Fruit fly (Drosophila melanogaster) whole organism, embryonic: ENCODE measurements around the gene Wdr33.

Experiments used
- Adf1 ChIP-seq: fragments of 200-800 bp; sonication (Bioruptor generic); IDR thresholded peaks from 2 replicates; pipeline ENCODE4 v1.3.6; 2022; ENCODE audit warnings: missing biosample characterization, missing genetic modification characterization
- CG10147 ChIP-seq: fragments of 200-800 bp; sonication (Bioruptor generic); optimal IDR thresholded peaks from 2 replicates; lab custom pipeline; 2019; ENCODE audit warnings: missing biosample characterization, mild to moderate bottlenecking, missing genetic modification characterization, moderate library complexity
- CG1024 ChIP-seq: fragments of 200-800 bp; sonication (Bioruptor generic); IDR thresholded peaks from 2 replicates; pipeline ENCODE4 v1.3.6; 2022; ENCODE audit warnings: missing biosample characterization, missing genetic modification characterization
- CG11695 ChIP-seq: fragments of 200-800 bp; sonication (Bioruptor generic); IDR thresholded peaks from 3 replicates; pipeline ENCODE4 v1.3.6; 2022; ENCODE audit warnings: missing biosample characterization, missing genetic modification characterization
- CG15269 ChIP-seq: fragments of 200-800 bp; sonication (Bioruptor generic); optimal IDR thresholded peaks from 2 replicates; lab custom pipeline; 2018; ENCODE audit warnings: missing biosample characterization, mild to moderate bottlenecking, missing genetic modification characterization, moderate library complexity
- CG1529 ChIP-seq: fragments of 200-800 bp; sonication (Bioruptor generic); optimal IDR thresholded peaks from 3 replicates; lab custom pipeline; 2018; ENCODE audit warnings: missing biosample characterization, missing genetic modification characterization
- CG15601 ChIP-seq: fragments of 200-800 bp; sonication (Bioruptor generic); optimal IDR thresholded peaks from 3 replicates; lab custom pipeline; 2019; ENCODE audit warnings: missing biosample characterization, mild to moderate bottlenecking, missing genetic modification characterization, moderate library complexity
- CG1647 ChIP-seq: fragments of 200-800 bp; sonication (Bioruptor generic); optimal IDR thresholded peaks from 3 replicates; lab custom pipeline; 2016; ENCODE audit warnings: missing biosample characterization, missing genetic modification characterization
- CG2129 ChIP-seq: fragments of 200-800 bp; sonication (Bioruptor generic); IDR thresholded peaks from 2 replicates; pipeline ENCODE4 v1.3.6; 2022; ENCODE audit warnings: missing biosample characterization, missing genetic modification characterization; ENCODE audit not compliant: partially characterized antibody
- CG2875 ChIP-seq: fragments of 200-800 bp; sonication (Bioruptor generic); optimal IDR thresholded peaks from 2 replicates; lab custom pipeline; 2017; ENCODE audit warnings: missing biosample characterization, mild to moderate bottlenecking, missing genetic modification characterization, missing genetic modification reagents
- CG30431 ChIP-seq: fragments of 200-800 bp; sonication (Bioruptor generic); optimal IDR thresholded peaks from 2 replicates; lab custom pipeline; 2017; ENCODE audit warnings: missing biosample characterization, missing genetic modification characterization
- CG32532 ChIP-seq: fragments of 200-800 bp; sonication (Bioruptor generic); IDR thresholded peaks from 2 replicates; pipeline ENCODE4 v1.3.6; 2022; ENCODE audit warnings: missing biosample characterization, missing genetic modification characterization
- CG3407 ChIP-seq: fragments of 200-800 bp; sonication (Bioruptor generic); optimal IDR thresholded peaks from 2 replicates; lab custom pipeline; 2018; ENCODE audit warnings: missing biosample characterization, mild to moderate bottlenecking, missing genetic modification characterization
- CG4282 ChIP-seq: fragments of 200-800 bp; sonication (Bioruptor generic); optimal IDR thresholded peaks from 2 replicates; lab custom pipeline; 2016; ENCODE audit warnings: missing biosample characterization, missing genetic modification characterization
- CG6254 ChIP-seq: fragments of 200-800 bp; sonication (Bioruptor generic); optimal IDR thresholded peaks from 3 replicates; lab custom pipeline; 2017; ENCODE audit warnings: mild to moderate bottlenecking, missing biosample characterization, missing genetic modification reagents, missing genetic modification characterization
- CG6689 ChIP-seq: fragments of 200-800 bp; sonication (Bioruptor generic); IDR thresholded peaks from 2 replicates; pipeline ENCODE4 v1.3.6; 2022; ENCODE audit warnings: missing biosample characterization, missing genetic modification characterization
- CG7556 ChIP-seq: fragments of 200-800 bp; sonication (Bioruptor generic); optimal IDR thresholded peaks from 2 replicates; lab custom pipeline; 2017; ENCODE audit warnings: missing biosample characterization, mild to moderate bottlenecking, missing genetic modification characterization
- CoRest ChIP-seq: fragments of 200-800 bp; sonication (Bioruptor generic); optimal IDR thresholded peaks from 3 replicates; lab custom pipeline; 2018; ENCODE audit warnings: missing biosample characterization, mild to moderate bottlenecking, missing genetic modification characterization, moderate library complexity
- D19B ChIP-seq: fragments of 200-800 bp; sonication (Bioruptor generic); optimal IDR thresholded peaks from 2 replicates; lab custom pipeline; 2017; ENCODE audit warnings: missing biosample characterization, mild to moderate bottlenecking, missing genetic modification characterization
- Dek ChIP-seq: fragments of 200-800 bp; sonication (Bioruptor generic); optimal IDR thresholded peaks from 3 replicates; lab custom pipeline; 2019; ENCODE audit warnings: missing biosample characterization, mild to moderate bottlenecking, missing genetic modification characterization, moderate library complexity
- Dip2 ChIP-seq: fragments of 200-800 bp; sonication (Bioruptor generic); IDR thresholded peaks from 2 replicates; pipeline ENCODE4 v1.3.6; 2022; ENCODE audit warnings: missing biosample characterization, missing genetic modification characterization
- E2f2 ChIP-seq: fragments of 200-800 bp; sonication (Bioruptor generic); IDR thresholded peaks from 2 replicates; pipeline ENCODE4 v1.3.6; 2022; ENCODE audit warnings: missing biosample characterization, missing genetic modification characterization
- Fer3 ChIP-seq: fragments of 200-800 bp; sonication (Bioruptor generic); optimal IDR thresholded peaks from 2 replicates; lab custom pipeline; 2018; ENCODE audit warnings: missing biosample characterization, mild to moderate bottlenecking, missing genetic modification characterization, moderate library complexity
- Hey ChIP-seq: fragments of 200-800 bp; sonication (Bioruptor generic); optimal IDR thresholded peaks from 3 replicates; lab custom pipeline; 2018; ENCODE audit warnings: missing biosample characterization, mild to moderate bottlenecking, missing genetic modification characterization
- Hr51 ChIP-seq, 2 experiments: fragments of 200-800 bp; sonication (Bioruptor generic); optimal IDR thresholded peaks; 2 replicates in 1 of 2; 3 replicates in 1 of 2; lab custom pipeline; 2016 to 2018; ENCODE audit warnings: missing biosample characterization in 2 of 2, missing genetic modification characterization in 2 of 2, mild to moderate bottlenecking in 1 of 2, moderate library complexity in 1 of 2
- Mrtf ChIP-seq: fragments of 200-800 bp; sonication (Bioruptor generic); IDR thresholded peaks from 3 replicates; pipeline ENCODE4 v1.3.6; 2022; ENCODE audit warnings: missing biosample characterization, missing genetic modification characterization
- Side ChIP-seq: fragments of 200-800 bp; sonication (Bioruptor generic); optimal IDR thresholded peaks from 2 replicates; lab custom pipeline; 2016; ENCODE audit warnings: missing biosample characterization, missing genetic modification characterization
- Taf1 ChIP-seq: fragments of 200-800 bp; sonication (Bioruptor generic); IDR thresholded peaks from 2 replicates; pipeline ENCODE4 v1.3.6; 2022; ENCODE audit warnings: missing biosample characterization, missing genetic modification characterization
- Tbp ChIP-seq: fragments of >200 bp; optimal IDR thresholded peaks from 2 replicates; lab custom pipeline; 2018; ENCODE audit warnings: missing biosample characterization, missing genetic modification characterization
- ab ChIP-seq: fragments of 200-800 bp; sonication (Bioruptor generic); optimal IDR thresholded peaks from 2 replicates; lab custom pipeline; 2016; ENCODE audit warnings: missing biosample characterization, missing genetic modification characterization
- bbx ChIP-seq: fragments of 200-800 bp; sonication (Bioruptor generic); IDR thresholded peaks from 2 replicates; pipeline ENCODE4 v1.3.6; 2022; ENCODE audit warnings: missing biosample characterization, missing genetic modification characterization; ENCODE audit not compliant: partially characterized antibody
- br ChIP-seq: fragments of >200 bp; optimal IDR thresholded peaks from 2 replicates; lab custom pipeline; 2017
- chm ChIP-seq: fragments of 200-800 bp; sonication (Bioruptor generic); IDR thresholded peaks from 2 replicates; pipeline ENCODE4 v1.3.6; 2022; ENCODE audit warnings: missing biosample characterization, missing genetic modification characterization
- ci ChIP-seq: fragments of 200-800 bp; sonication (Bioruptor generic); IDR thresholded peaks from 3 replicates; pipeline ENCODE4 v1.3.6; 2022; ENCODE audit warnings: missing biosample characterization, missing genetic modification characterization
- croc ChIP-seq: fragments of 200-800 bp; sonication (Bioruptor generic); conservative IDR thresholded peaks from 3 replicates; pipeline ENCODE4 v1.3.6; 2022; ENCODE audit warnings: missing biosample characterization, missing genetic modification characterization
- crol ChIP-seq: fragments of 200-800 bp; sonication (Bioruptor generic); IDR thresholded peaks from 2 replicates; pipeline ENCODE4 v1.3.6; 2022; ENCODE audit warnings: missing biosample characterization, missing genetic modification characterization
- dmrt11E ChIP-seq: fragments of 200-800 bp; sonication (Bioruptor generic); optimal IDR thresholded peaks from 3 replicates; lab custom pipeline; 2018; ENCODE audit warnings: missing biosample characterization, mild to moderate bottlenecking, missing genetic modification characterization, moderate library complexity
- gsb ChIP-seq: fragments of 200-800 bp; sonication (Bioruptor generic); IDR thresholded peaks from 2 replicates; pipeline ENCODE4 v1.3.6; 2022; ENCODE audit warnings: missing biosample characterization, missing genetic modification characterization
- ind ChIP-seq: fragments of 200-800 bp; sonication (Bioruptor generic); optimal IDR thresholded peaks from 3 replicates; lab custom pipeline; 2016; ENCODE audit warnings: missing biosample characterization, missing genetic modification characterization
- maf-S ChIP-seq: fragments of 200-800 bp; sonication (Bioruptor generic); optimal IDR thresholded peaks from 2 replicates; lab custom pipeline; 2016; ENCODE audit warnings: missing biosample characterization, missing genetic modification characterization
- org-1 ChIP-seq: fragments of 200-800 bp; sonication (Bioruptor generic); optimal IDR thresholded peaks from 2 replicates; lab custom pipeline; 2017; ENCODE audit warnings: missing biosample characterization, missing genetic modification characterization
- peb ChIP-seq: fragments of 200-800 bp; sonication (Bioruptor generic); IDR thresholded peaks from 2 replicates; pipeline ENCODE4 v1.3.6; 2022; ENCODE audit warnings: missing biosample characterization, missing genetic modification characterization
- pita ChIP-seq: fragments of 200-800 bp; sonication (Bioruptor generic); optimal IDR thresholded peaks from 2 replicates; lab custom pipeline; 2017; ENCODE audit warnings: missing biosample characterization, mild to moderate bottlenecking, missing genetic modification characterization
- rib ChIP-seq: fragments of 200-800 bp; sonication (Bioruptor generic); IDR thresholded peaks from 2 replicates; pipeline ENCODE4 v1.3.6; 2022; ENCODE audit warnings: missing biosample characterization, missing genetic modification characterization
- slou ChIP-seq: fragments of 200-800 bp; sonication (Bioruptor generic); optimal IDR thresholded peaks from 3 replicates; lab custom pipeline; 2016; ENCODE audit warnings: missing biosample characterization, missing genetic modification characterization
- sug ChIP-seq: fragments of 200-800 bp; optimal IDR thresholded peaks from 2 replicates; lab custom pipeline; 2019; ENCODE audit warnings: missing biosample characterization, mild to moderate bottlenecking, missing genetic modification characterization, moderate library complexity
- trem ChIP-seq: fragments of 200-800 bp; optimal IDR thresholded peaks from 3 replicates; lab custom pipeline; 2019; ENCODE audit warnings: missing biosample characterization, mild to moderate bottlenecking, missing genetic modification characterization, moderate library complexity
- ttk ChIP-seq: fragments of 200-800 bp; sonication (Bioruptor generic); IDR thresholded peaks from 2 replicates; pipeline ENCODE4 v2.1.2; 2022; ENCODE audit warnings: missing biosample characterization, missing genetic modification characterization
- vfl ChIP-seq: fragments of 200-800 bp; sonication (Bioruptor generic); optimal IDR thresholded peaks from 2 replicates; lab custom pipeline; 2016; ENCODE audit warnings: missing biosample characterization, missing genetic modification characterization
- vnd ChIP-seq: fragments of 200-800 bp; sonication (Bioruptor generic); IDR thresholded peaks from 3 replicates; pipeline ENCODE4 v1.3.6; 2022; ENCODE audit warnings: missing biosample characterization, missing genetic modification characterization; ENCODE audit not compliant: partially characterized antibody

The Wdr33 gene

dm6 chr3R:5636519-5637430 lies 23.7 kb upstream of the Wdr33 start, which contains the start of the genes CG31548 and CG12170 (continued):
- TF ChIP-seq D19B (GFP tag; lab: Kevin White, UChicago) (no peak), CG6689 (GFP tag; lab: Robert Waterston, UW) (peak; percentile 58; the same call in 1 of the 2 replicates), Adf1 (GFP tag; lab: Robert Waterston, UW) (no peak), br (lab: Kevin White, UChicago) (no peak), CoRest (tag; lab: Kevin White, UChicago) (peak; percentile 47), Fer3 (tag; lab: Kevin White, UChicago) (peak; percentile 45), crol (GFP tag; lab: Robert Waterston, UW) (no peak), maf-S (GFP tag; lab: Kevin White, UChicago) (no peak), ab (GFP tag; lab: Kevin White, UChicago) (no peak), Hey (no peak), Tbp (no peak), Hr51 (GFP tag; optimal IDR thresholded peaks at IDR 0.05; lab: Kevin White, UChicago) (no peak), CG7556 (GFP tag; lab: Kevin White, UChicago) (no peak), CG2875 (peak; percentile 18), Side (peak; percentile 17), Mrtf (GFP tag; lab: Robert Waterston, UW) (0 out of 3 replicates have a peak, but pooled peaks have one; percentile 4), dmrt11E (peak; percentile 55), CG1529 (no peak), CG11695 (peak; percentile 66), CG3407 (GFP tag; lab: Kevin White, UChicago) (no peak), pita (GFP tag; lab: Kevin White, UChicago) (no peak), CG10147 (GFP tag; lab: Kevin White, UChicago) (peak; percentile 23), org-1 (GFP tag; lab: Kevin White, UChicago) (no peak), bbx (no peak), CG4282 (no peak), CG1024 (no peak), Dek (no peak), croc (GFP tag; lab: Robert Waterston, UW) (no peak), chm (peak; percentile 64), CG30431 (GFP tag; lab: Kevin White, UChicago) (no peak), rib (no peak), Taf1 (no peak), gsb (GFP tag; lab: Robert Waterston, UW) (no peak), trem (tag; lab: Kevin White, UChicago) (peak; percentile 57), slou (GFP tag; lab: Kevin White, UChicago) (no peak), CG15601 (tag; lab: Kevin White, UChicago) (peak; percentile 32), E2f2 (GFP tag; lab: Robert Waterston, UW) (no peak; the same call in 1 of the 2 replicates), peb (no peak), CG32532 (GFP tag; lab: Robert Waterston, UW) (peak; percentile 59; the same call in 1 of the 2 replicates), CG6254 (no peak), vfl (GFP tag; lab: Kevin White, UChicago) (peak; percentile 15), ci (GFP tag; lab: Robert Waterston, UW) (peak; percentile 72), CG2129 (GFP tag; lab: Robert Waterston, UW) (no peak), ind (GFP tag; lab: Kevin White, UChicago) (peak; percentile 33), ttk (GFP tag; lab: Robert Waterston, UW) (0 out of 2 replicates have a peak, but pooled peaks have one; percentile 15), CG15269 (tag; lab: Kevin White, UChicago) (no peak), sug (no peak), vnd (GFP tag; lab: Robert Waterston, UW) (no peak), CG1647 (GFP tag; lab: Kevin White, UChicago) (no peak), Dip2 (no peak)
